Fruit fly (Drosophila melanogaster): Measurements from ENCODE around the gene CG17129.

Gene CG17129

dm6 chr3L:635529-635928 is 44.6 kb downstream of the CG17129 start (continued):
- TF ChIP-seq E2f2 (GFP tag; IDR thresholded peaks at IDR 0.05) (no peak), ems (GFP tag; optimal IDR thresholded peaks at IDR 0.05) (no peak), HHEX (GFP tag; optimal IDR thresholded peaks at IDR 0.05) (no peak), otp (GFP tag; IDR thresholded peaks at IDR 0.05) (no peak), ash1 (GFP tag; optimal IDR thresholded peaks at IDR 0.05) (no peak), gt (GFP tag; IDR thresholded peaks at IDR 0.05) (no peak), CG14860 (GFP tag; IDR thresholded peaks at IDR 0.05; ENCODE audit: partially characterized antibody) (no peak), caup (GFP tag; optimal IDR thresholded peaks at IDR 0.05; ENCODE audit: severe bottlenecking) (no peak), CG8388 (GFP tag; optimal IDR thresholded peaks at IDR 0.05) (no peak), CG2889 (GFP tag; IDR thresholded peaks at IDR 0.05) (0 out of 3 replicates have a peak, but pooled peaks have one; percentile 12), Dbx (GFP tag; IDR thresholded peaks at IDR 0.05) (no peak), CG30020 (tag; optimal IDR thresholded peaks at IDR 0.05) (no peak), CG12071 (GFP tag; optimal IDR thresholded peaks at IDR 0.05) (no peak), Bdp1 (GFP tag; optimal IDR thresholded peaks at IDR 0.05) (no peak), Fer2 (tag; optimal IDR thresholded peaks at IDR 0.05) (no peak), pita (GFP tag; optimal IDR thresholded peaks at IDR 0.05) (no peak), CG12219 (GFP tag; optimal IDR thresholded peaks at IDR 0.05) (no peak), kah (GFP tag; optimal IDR thresholded peaks at IDR 0.05) (no peak), Hmr (GFP tag; optimal IDR thresholded peaks at IDR 0.05) (no peak), klu (GFP tag; IDR thresholded peaks at IDR 0.05) (no peak), YL-1 (GFP tag; optimal IDR thresholded peaks at IDR 0.05) (no peak), cas (GFP tag; IDR thresholded peaks at IDR 0.05) (no peak), sr (GFP tag; IDR thresholded peaks at IDR 0.05) (peak; percentile 71), her (GFP tag; optimal IDR thresholded peaks at IDR 0.05) (no peak), CG11456 (GFP tag; IDR thresholded peaks at IDR 0.05) (no peak), gcm (GFP tag; optimal IDR thresholded peaks at IDR 0.05) (no peak), repo (GFP tag; optimal IDR thresholded peaks at IDR 0.05) (no peak), Sry-β (GFP tag; optimal IDR thresholded peaks at IDR 0.05) (no peak)

- TF ChIP-seq gsb (GFP tag; IDR thresholded peaks at IDR 0.05) (no peak), CG14441 (GFP tag; IDR thresholded peaks at IDR 0.05) (no peak), CG10321 (GFP tag; IDR thresholded peaks at IDR 0.05) (peak; percentile 31; the same call in 1 of the 2 replicates), CG4404 (GFP tag; IDR thresholded peaks at IDR 0.05) (no peak), Dip2 (GFP tag; IDR thresholded peaks at IDR 0.05) (0 out of 2 replicates have a peak, but pooled peaks have one; percentile 2), CG13424 (tag; optimal IDR thresholded peaks at IDR 0.05) (no peak), cg (GFP tag; optimal IDR thresholded peaks at IDR 0.05) (no peak), kah (GFP tag; optimal IDR thresholded peaks at IDR 0.05) (peak; percentile 73), Hr78 (GFP tag; optimal IDR thresholded peaks at IDR 0.05) (peak in 1 of 2 experiments; percentile 96), crol (GFP tag; IDR thresholded peaks at IDR 0.05) (peak; percentile 72; the same call in 1 of the 2 replicates), CG7556 (GFP tag; optimal IDR thresholded peaks at IDR 0.05) (peak; percentile 32), CG31441 (GFP tag; IDR thresholded peaks at IDR 0.05) (no peak), pros (GFP tag; optimal IDR thresholded peaks at IDR 0.05) (peak; percentile 17), CG1832 (GFP tag; optimal IDR thresholded peaks at IDR 0.05) (peak; percentile 54), nerfin-1 (tag; optimal IDR thresholded peaks at IDR 0.05) (no peak), pfk (GFP tag; optimal IDR thresholded peaks at IDR 0.05) (no peak), lbe (GFP tag; optimal IDR thresholded peaks at IDR 0.05) (no peak), aop (GFP tag; IDR thresholded peaks at IDR 0.05) (0 out of 2 replicates have a peak, but pooled peaks have one; percentile 2), ro (GFP tag; IDR thresholded peaks at IDR 0.05) (0 out of 2 replicates have a peak, but pooled peaks have one; percentile 4), ab (GFP tag; optimal IDR thresholded peaks at IDR 0.05) (no peak), Blimp-1 (GFP tag; optimal IDR thresholded peaks at IDR 0.05) (peak; percentile 85), cad (GFP tag; optimal IDR thresholded peaks at IDR 0.05) (no peak), CG3407 (GFP tag; optimal IDR thresholded peaks at IDR 0.05) (no peak), CG14965 (GFP tag; optimal IDR thresholded peaks at IDR 0.05; ENCODE audit: borderline replicate concordance) (peak; percentile 21), CG15601 (tag; optimal IDR thresholded peaks at IDR 0.05) (no peak)
These were observed 45.1 kb downstream of the CG17129 start for dm6 chr3L:635016-635363.
